Fruit fly (Drosophila melanogaster): ENCODE measurements around the gene Vps15.

Vps15 gene

dm6 chr3R:9227330-9227729 lies 18.3 kb downstream of the Vps15 start (continued):
- no peak for TF ChIP-seq z (GFP tag; IDR thresholded peaks at IDR 0.05)
- TF ChIP-seq CG16815 (GFP tag; optimal IDR thresholded peaks at IDR 0.05) = peak; percentile 51
- TF ChIP-seq NFAT (GFP tag; IDR thresholded peaks at IDR 0.05) = peak; percentile 57; the same call in 1 of the 2 replicates
- no peak for TF ChIP-seq CG7987 (GFP tag; optimal IDR thresholded peaks at IDR 0.05)
- TF ChIP-seq CG34422 (GFP tag; IDR thresholded peaks at IDR 0.05) = peak; percentile 83
- no peak for TF ChIP-seq CG17186 (GFP tag; optimal IDR thresholded peaks at IDR 0.05)
- TF ChIP-seq grn (GFP tag; optimal IDR thresholded peaks at IDR 0.05) = no peak
- peak; percentile 51 for TF ChIP-seq CG15514 (GFP tag; optimal IDR thresholded peaks at IDR 0.05)
- no peak for TF ChIP-seq chn (GFP tag; optimal IDR thresholded peaks at IDR 0.05)
- no peak for TF ChIP-seq stwl (tag; optimal IDR thresholded peaks at IDR 0.05)
- TF ChIP-seq lab (GFP tag; optimal IDR thresholded peaks at IDR 0.05) = peak; percentile 88
- TF ChIP-seq CG17829 (tag; optimal IDR thresholded peaks at IDR 0.05) = peak; percentile 18
- no peak for TF ChIP-seq gfzf (GFP tag; optimal IDR thresholded peaks at IDR 0.05)
- TF ChIP-seq sens-2 (GFP tag; IDR thresholded peaks at IDR 0.05) = no peak
- peak; percentile 88 for TF ChIP-seq al (GFP tag; IDR thresholded peaks at IDR 0.05)
- peak; percentile 75 for TF ChIP-seq fd96Cb (tag; optimal IDR thresholded peaks at IDR 0.05)
- TF ChIP-seq Mad (GFP tag; optimal IDR thresholded peaks at IDR 0.05) = no peak
- TF ChIP-seq p53 (GFP tag; optimal IDR thresholded peaks at IDR 0.05) = no peak
- TF ChIP-seq CG43689 (GFP tag; IDR thresholded peaks at IDR 0.05) = peak; percentile 30; the same call in 1 of the 2 replicates
- TF ChIP-seq ftz-f1 (GFP tag; optimal IDR thresholded peaks at IDR 0.05) = no peak
- TF ChIP-seq kni (GFP tag; optimal IDR thresholded peaks at IDR 0.05) = no peak
- TF ChIP-seq CG4617 (GFP tag; optimal IDR thresholded peaks at IDR 0.05; ENCODE audit: borderline replicate concordance) = no peak
- peak; percentile 35; the same call in 1 of the 2 replicates for TF ChIP-seq CG1024 (GFP tag; IDR thresholded peaks at IDR 0.05)
- TF ChIP-seq Ada2b (GFP tag; IDR thresholded peaks at IDR 0.05) = peak; percentile 81
- TF ChIP-seq cas (GFP tag; IDR thresholded peaks at IDR 0.05) = peak; percentile 73
- peak; percentile 81 for TF ChIP-seq grau (tag; optimal IDR thresholded peaks at IDR 0.05)
- no peak for TF ChIP-seq Hey (tag; optimal IDR thresholded peaks at IDR 0.05)
- peak; percentile 71 for TF ChIP-seq CG12659 (GFP tag; optimal IDR thresholded peaks at IDR 0.05)
- no peak for TF ChIP-seq ERR (GFP tag; optimal IDR thresholded peaks at IDR 0.05)
- TF ChIP-seq Myb (GFP tag; optimal IDR thresholded peaks at IDR 0.05) = no peak
- TF ChIP-seq CG1602 (GFP tag; optimal IDR thresholded peaks at IDR 0.05) = peak; percentile 63
- TF ChIP-seq ac (GFP tag; optimal IDR thresholded peaks at IDR 0.05) = no peak
- no peak for TF ChIP-seq CG34376 (GFP tag; optimal IDR thresholded peaks at IDR 0.05)
- peak; percentile 85 for TF ChIP-seq CG14441 (GFP tag; IDR thresholded peaks at IDR 0.05)
- TF ChIP-seq CG12071 (GFP tag; optimal IDR thresholded peaks at IDR 0.05) = no peak
- no peak for TF ChIP-seq abd-A (tag; optimal IDR thresholded peaks at IDR 0.05)
- no peak for TF ChIP-seq CG8944 (GFP tag; optimal IDR thresholded peaks at IDR 0.05)
- peak; percentile 80 for TF ChIP-seq HHEX (GFP tag; optimal IDR thresholded peaks at IDR 0.05)
- TF ChIP-seq CG12219 (GFP tag; optimal IDR thresholded peaks at IDR 0.05) = peak; percentile 28
- peak; percentile 41; the same call in 1 of the 2 replicates for TF ChIP-seq ap (GFP tag; IDR thresholded peaks at IDR 0.05)
- TF ChIP-seq CG10366 (GFP tag; IDR thresholded peaks at IDR 0.05) = peak; percentile 82
- TF ChIP-seq CG18476 (GFP tag; optimal IDR thresholded peaks at IDR 0.05) = no peak
- no peak for TF ChIP-seq Hmx (GFP tag; optimal IDR thresholded peaks at IDR 0.05)
- peak; percentile 56 for TF ChIP-seq CG10462 (GFP tag; optimal IDR thresholded peaks at IDR 0.05)
- TF ChIP-seq Jarid2 (GFP tag; optimal IDR thresholded peaks at IDR 0.05) = no peak
- TF ChIP-seq CG12104 (GFP tag; optimal IDR thresholded peaks at IDR 0.05) = peak; percentile 37
- no peak for TF ChIP-seq sc (optimal IDR thresholded peaks at IDR 0.05)
- no peak for TF ChIP-seq sc (GFP tag; optimal IDR thresholded peaks at IDR 0.05)
- TF ChIP-seq Lpt (GFP tag; optimal IDR thresholded peaks at IDR 0.05) = no peak
- no peak for TF ChIP-seq klu (GFP tag; IDR thresholded peaks at IDR 0.05)
- peak; percentile 49 for TF ChIP-seq CG13775 (GFP tag; optimal IDR thresholded peaks at IDR 0.05)
- no peak for TF ChIP-seq shn (GFP tag; optimal IDR thresholded peaks at IDR 0.05)

All from whole organism, embryonic.